Worm (Caenorhabditis elegans) whole organism, L2 larva: ENCODE measurements around the gene T04C12.11.

Experiments used
- aly-2 ChIP-seq: fragments of 150-350 bp; optimal IDR thresholded peaks from 2 replicates; lab custom pipeline; 2014; ENCODE audit warnings: missing biosample characterization, missing genetic modification characterization
- ceh-82 ChIP-seq: fragments of 150-350 bp; optimal IDR thresholded peaks from 2 replicates; lab custom pipeline; 2014; ENCODE audit warnings: missing biosample characterization, missing genetic modification characterization
- nhr-12 ChIP-seq: fragments of 150-350 bp; optimal IDR thresholded peaks from 2 replicates; lab custom pipeline; 2014; ENCODE audit warnings: missing biosample characterization, missing genetic modification characterization
- nhr-23 ChIP-seq: fragments of 150-350 bp; optimal IDR thresholded peaks from 2 replicates; lab custom pipeline; 2014; ENCODE audit warnings: missing biosample characterization, missing genetic modification reagents, missing genetic modification characterization
- nhr-77 ChIP-seq: fragments of 150-350 bp; optimal IDR thresholded peaks from 2 replicates; lab custom pipeline; 2014; ENCODE audit warnings: missing biosample characterization, missing genetic modification characterization
- unc-62 ChIP-seq: fragments of 150-350 bp; optimal IDR thresholded peaks from 2 replicates; lab custom pipeline; 2014; ENCODE audit warnings: missing biosample characterization, missing genetic modification reagents, missing genetic modification characterization
- zag-1 ChIP-seq: fragments of 150-350 bp; optimal IDR thresholded peaks from 2 replicates; lab custom pipeline; 2014; ENCODE audit warnings: missing biosample characterization, missing genetic modification characterization

DNA sequence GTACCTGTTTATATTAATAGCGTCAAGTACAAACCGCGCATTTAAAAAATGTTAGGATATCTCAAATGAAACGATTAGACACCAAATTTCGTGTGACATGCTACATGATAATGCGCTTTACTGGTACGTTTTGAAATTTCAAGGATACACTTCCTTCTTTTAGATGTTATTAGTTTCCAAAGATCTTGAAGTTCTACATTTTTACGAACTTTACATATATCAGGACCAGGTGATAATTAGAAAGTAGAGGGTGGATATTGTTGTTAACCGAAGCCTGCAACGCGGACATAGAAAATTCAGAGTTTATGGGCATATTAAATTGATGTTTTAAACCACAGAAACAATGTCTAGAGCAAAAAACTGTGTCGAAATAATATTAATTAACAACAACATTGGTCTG is 46.9 kb downstream of the T04C12.11 start:
- TF ChIP-seq ceh-82 (tag; lab: Kevin White, UChicago) (no peak), unc-62 (GFP tag; lab: Kevin White, UChicago) (no peak), aly-2 (tag; lab: Kevin White, UChicago) (no peak), nhr-23 (tag; lab: Kevin White, UChicago) (no peak), nhr-12 (tag; lab: Kevin White, UChicago) (no peak), nhr-77 (tag; lab: Kevin White, UChicago) (no peak), zag-1 (no peak)
